Worm (Caenorhabditis elegans): Measurements from ENCODE around the gene skr-15.

The skr-15 gene

DNA sequence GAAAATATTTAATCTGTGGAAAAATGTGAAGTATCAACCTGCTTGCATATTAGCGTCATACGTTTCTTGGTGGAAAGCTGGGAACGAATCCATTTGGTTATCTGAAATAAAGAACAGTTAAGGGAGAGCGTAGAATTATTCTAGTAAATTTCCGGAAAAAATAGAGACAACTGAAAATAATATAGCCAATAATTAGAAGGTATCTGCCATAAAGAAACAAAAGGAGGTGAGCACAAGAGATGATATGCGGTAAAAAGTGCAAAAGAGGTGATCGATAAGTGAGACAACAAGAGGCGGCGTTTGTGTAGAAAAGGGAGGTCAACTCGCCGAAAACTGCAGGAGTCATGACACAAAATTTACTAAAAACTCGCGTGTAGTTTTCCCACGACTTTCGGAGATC lies 44.5 kb upstream of the skr-15 start, which contains the start of gene T24E12.11:
Gene T24E12.11 (minus strand): TSS at position 101 of the 400 bp plus-strand sequence.
- no peak for TF ChIP-seq ceh-31 (tag; optimal IDR thresholded peaks at IDR 0.05)
- no peak for TF ChIP-seq Y22D7AL.16 (tag; optimal IDR thresholded peaks at IDR 0.05)
- no peak for TF ChIP-seq C08G9.2 (tag; optimal IDR thresholded peaks at IDR 0.05)
- TF ChIP-seq ceh-22 (tag; optimal IDR thresholded peaks at IDR 0.05), result no peak
- no peak for TF ChIP-seq sdc-2 (tag; optimal IDR thresholded peaks at IDR 0.05)
- no peak for TF ChIP-seq pag-3 (tag; optimal IDR thresholded peaks at IDR 0.05; ENCODE audit: borderline replicate concordance)
- TF ChIP-seq pha-2 (tag; optimal IDR thresholded peaks at IDR 0.05), result no peak
- no peak for TF ChIP-seq lim-6 (tag; optimal IDR thresholded peaks at IDR 0.05)
- TF ChIP-seq madf-2 (tag; optimal IDR thresholded peaks at IDR 0.05), result no peak

DNA sequence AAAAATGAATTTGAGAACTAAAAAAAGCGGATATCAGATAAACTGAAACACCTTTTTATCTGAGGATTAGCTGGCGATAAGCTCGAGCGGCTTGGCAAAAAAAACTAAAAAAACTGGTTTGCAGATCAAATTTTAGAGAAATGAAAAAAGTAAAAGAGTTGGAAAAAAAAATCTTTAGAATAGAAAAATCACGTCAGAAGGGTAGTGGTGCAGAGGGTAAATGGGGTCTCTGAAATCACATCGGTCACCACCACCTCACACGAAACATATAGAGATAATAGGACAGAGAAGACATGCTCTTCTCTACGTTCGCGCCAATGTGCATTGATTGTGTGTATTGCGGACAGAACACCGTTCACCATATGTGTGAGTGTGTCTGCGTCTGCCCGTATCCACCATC lies 42.7 kb upstream of the skr-15 start:
- TF ChIP-seq ref-2 (tag; optimal IDR thresholded peaks at IDR 0.05) (no peak), ceh-18 (tag; optimal IDR thresholded peaks at IDR 0.05) (no peak), ceh-48 (tag; optimal IDR thresholded peaks at IDR 0.05) (no peak), ets-4 (tag; optimal IDR thresholded peaks at IDR 0.05) (no peak), ceh-9 (tag; optimal IDR thresholded peaks at IDR 0.05) (no peak), pag-3 (tag; optimal IDR thresholded peaks at IDR 0.05; ENCODE audit: borderline replicate concordance) (no peak)

DNA sequence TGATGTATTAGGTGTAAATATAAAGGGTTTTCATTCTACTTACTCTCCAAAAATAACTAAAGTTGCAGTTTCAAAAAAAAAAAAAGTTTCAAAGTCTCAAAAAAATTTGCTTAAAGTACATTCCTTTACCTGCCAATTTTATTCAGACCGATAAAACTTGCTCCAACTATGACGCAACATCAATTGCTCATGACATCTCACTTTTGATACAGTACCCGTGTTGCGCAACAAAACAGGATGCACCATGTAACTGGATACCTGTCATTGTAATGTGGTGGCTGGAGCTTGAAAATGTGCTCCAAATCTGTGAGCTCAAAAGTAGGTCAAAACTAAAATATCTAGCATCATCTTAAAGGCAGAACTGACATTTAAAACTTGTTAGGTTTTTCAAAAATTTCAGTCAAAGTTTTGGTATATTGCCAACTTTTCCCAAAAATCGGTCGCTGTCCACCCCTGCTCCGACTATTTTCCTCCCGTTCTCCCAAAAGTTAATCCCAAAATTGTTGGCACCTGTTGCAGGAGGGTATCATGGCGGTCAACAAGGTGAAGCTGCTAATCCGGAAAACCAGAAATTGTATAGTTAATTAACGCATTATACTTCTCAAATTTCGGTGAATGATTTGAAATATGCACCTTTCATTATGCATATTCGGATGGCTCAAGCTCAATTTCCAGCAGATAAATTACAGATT lies 41.5 kb upstream of the skr-15 start, which contains the start of gene T24E12.2:
Gene T24E12.2 (plus strand): TSS at position 642 of the 692 bp plus-strand sequence.
- no peak for TF ChIP-seq rnt-1 (tag; optimal IDR thresholded peaks at IDR 0.05)
- no peak for TF ChIP-seq hlh-8 (tag; optimal IDR thresholded peaks at IDR 0.05)
- no peak for TF ChIP-seq syd-9 (tag; optimal IDR thresholded peaks at IDR 0.05)
- no peak for TF ChIP-seq fkh-6 (tag; optimal IDR thresholded peaks at IDR 0.05)
- no peak for TF ChIP-seq ceh-19 (GFP tag; optimal IDR thresholded peaks at IDR 0.05)
- TF ChIP-seq ceh-14 (tag; optimal IDR thresholded peaks at IDR 0.05), result no peak
- TF ChIP-seq sox-2 (GFP tag; IDR thresholded peaks at IDR 0.05), result no peak
- no peak for TF ChIP-seq dve-1 (tag; optimal IDR thresholded peaks at IDR 0.05)
- TF ChIP-seq elt-2 (tag; optimal IDR thresholded peaks at IDR 0.05), result no peak

DNA sequence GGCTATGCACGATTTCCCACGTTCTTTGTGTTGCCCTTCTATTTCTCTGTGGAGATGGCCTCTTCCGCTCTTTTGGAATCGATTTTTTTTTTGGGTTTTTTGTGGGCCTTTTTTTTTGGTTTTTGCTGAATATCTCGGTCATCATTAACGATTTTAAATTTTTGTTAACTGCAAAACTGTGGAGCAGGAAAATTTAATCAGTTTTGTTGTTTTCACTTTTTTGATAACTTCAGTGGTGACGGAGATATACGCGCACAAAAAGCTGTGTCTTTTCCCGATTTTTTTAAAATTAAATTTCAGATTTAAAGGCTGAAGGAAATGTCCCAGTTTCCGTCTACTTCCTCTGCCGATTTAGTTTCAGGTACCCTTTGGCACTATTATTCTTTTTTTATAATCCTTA lies 38.7 kb upstream of the skr-15 start, which contains the start of gene T24E12.1:
Gene T24E12.1 (plus strand): TSS at position 301 of the 400 bp plus-strand sequence.
- TF ChIP-seq ceh-2 (tag; optimal IDR thresholded peaks at IDR 0.05) (no peak), ceh-6 (GFP tag; optimal IDR thresholded peaks at IDR 0.05) (no peak), unc-55 (GFP tag; optimal IDR thresholded peaks at IDR 0.05) (no peak), nhr-232 (tag; optimal IDR thresholded peaks at IDR 0.05) (no peak), odd-2 (tag; optimal IDR thresholded peaks at IDR 0.05) (no peak), elt-4 (tag; optimal IDR thresholded peaks at IDR 0.05) (no peak), fax-1 (tag; optimal IDR thresholded peaks at IDR 0.05) (no peak), pat-9 (tag; optimal IDR thresholded peaks at IDR 0.05) (no peak), ceh-19 (GFP tag; optimal IDR thresholded peaks at IDR 0.05) (no peak), ceh-14 (tag; optimal IDR thresholded peaks at IDR 0.05) (no peak), unc-86 (tag; optimal IDR thresholded peaks at IDR 0.05) (no peak), pros-1 (tag; optimal IDR thresholded peaks at IDR 0.05) (no peak), ttx-3 (tag; optimal IDR thresholded peaks at IDR 0.05) (no peak), unc-42 (tag; optimal IDR thresholded peaks at IDR 0.05) (no peak), tbx-2 (tag; optimal IDR thresholded peaks at IDR 0.05) (no peak), rnt-1 (tag; optimal IDR thresholded peaks at IDR 0.05) (no peak), pha-2 (tag; optimal IDR thresholded peaks at IDR 0.05) (no peak)

All from whole organism, late embryonic.